Fruit fly (Drosophila melanogaster): Measurements from ENCODE around the gene kirre.

DNA sequence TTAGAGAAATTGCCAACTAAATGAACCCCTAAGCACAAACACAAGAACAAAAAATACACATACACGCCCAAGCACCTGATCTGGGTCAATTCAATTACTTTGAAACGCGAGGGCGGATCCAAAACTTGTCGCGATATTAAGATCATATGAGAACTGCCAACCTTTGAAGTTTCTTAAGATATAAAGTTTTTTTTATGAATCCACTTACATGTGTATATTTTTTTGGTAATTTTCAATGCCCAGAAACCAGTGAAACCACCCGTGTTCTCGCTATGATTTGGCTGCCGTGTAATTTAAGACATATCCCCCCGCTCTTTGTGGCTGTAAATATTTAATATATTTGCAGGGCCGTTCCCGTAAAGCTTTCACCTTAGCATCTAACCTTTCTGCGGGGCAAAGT lies 9.5 kb downstream of the kirre start:
- TF ChIP-seq Hr4 (GFP tag; optimal IDR thresholded peaks at IDR 0.05) (no peak), CG16779 (tag; optimal IDR thresholded peaks at IDR 0.05) (no peak), CG8119 (GFP tag; IDR thresholded peaks at IDR 0.05) (no peak), dsx (GFP tag; optimal IDR thresholded peaks at IDR 0.05; ENCODE audit: poor library complexity, severe bottlenecking) (no peak)

Measured in whole organism, prepupa.